Worm (Caenorhabditis elegans) whole organism, young adult: Measurements from ENCODE around the gene ubc-6.

ENCODE experiments used
- B0035.1 ChIP-seq: sonication (generic microtip); optimal IDR thresholded peaks from 2 replicates; lab custom pipeline; 2016; ENCODE audit warnings: missing genetic modification characterization, mild to moderate bottlenecking, missing compliant biosample characterization, missing genotype, missing genetic modification reagents
- C06A6.2 ChIP-seq: fragments of 200-800 bp; sonication (Bioruptor generic); conservative IDR thresholded peaks from 2 replicates; pipeline ENCODE4 v1.3.6; 2022; ENCODE audit warnings: missing genetic modification characterization, missing compliant biosample characterization
- F57A8.1 ChIP-seq: fragments of 200-800 bp; sonication (Bioruptor generic); optimal IDR thresholded peaks from 2 replicates; lab custom pipeline; 2018; ENCODE audit warnings: mild to moderate bottlenecking, missing genetic modification characterization, moderate library complexity, missing compliant biosample characterization
- K12H6.12 ChIP-seq: fragments of 200-800 bp; sonication (Bioruptor generic); optimal IDR thresholded peaks from 2 replicates; lab custom pipeline; 2018; ENCODE audit warnings: mild to moderate bottlenecking, missing genetic modification characterization, missing compliant biosample characterization
- ZK185.1 ChIP-seq: sonication (generic microtip); optimal IDR thresholded peaks from 2 replicates; lab custom pipeline; 2016; ENCODE audit warnings: mild to moderate bottlenecking, missing genetic modification characterization, missing compliant biosample characterization; ENCODE audit not compliant: poor library complexity, severe bottlenecking
- aptf-2 ChIP-seq: fragments of 200-800 bp; sonication (Bioruptor generic); conservative IDR thresholded peaks from 2 replicates; pipeline ENCODE4 v1.3.6; 2022; ENCODE audit warnings: missing genetic modification reagents, missing genetic modification characterization, missing compliant biosample characterization
- attf-3 ChIP-seq: fragments of 200-800 bp; sonication (Bioruptor generic); conservative IDR thresholded peaks from 2 replicates; pipeline ENCODE4 v1.3.6; 2022; ENCODE audit warnings: missing genetic modification reagents, missing genetic modification characterization, missing compliant biosample characterization
- attf-5 ChIP-seq: fragments of 200-800 bp; sonication (Bioruptor generic); optimal IDR thresholded peaks from 2 replicates; lab custom pipeline; 2018; ENCODE audit warnings: mild to moderate bottlenecking, missing genetic modification characterization, missing compliant biosample characterization
- ccch-3 ChIP-seq: fragments of 200-800 bp; sonication (Bioruptor generic); optimal IDR thresholded peaks from 2 replicates; lab custom pipeline; 2018; ENCODE audit warnings: mild to moderate bottlenecking, missing genetic modification characterization, missing compliant biosample characterization
- cebp-2 ChIP-seq: fragments of 200-800 bp; sonication (Bioruptor generic); IDR thresholded peaks from 2 replicates; pipeline ENCODE4 v1.3.6; 2022; ENCODE audit warnings: missing genetic modification characterization, missing compliant biosample characterization
- ceh-27 ChIP-seq: fragments of 200-800 bp; sonication (Bioruptor generic); optimal IDR thresholded peaks from 2 replicates; lab custom pipeline; 2018; ENCODE audit warnings: mild to moderate bottlenecking, missing genetic modification characterization, moderate library complexity, missing compliant biosample characterization
- ceh-79 ChIP-seq: sonication (generic microtip); optimal IDR thresholded peaks from 2 replicates; lab custom pipeline; 2017; ENCODE audit warnings: mild to moderate bottlenecking, missing genetic modification characterization, missing compliant biosample characterization
- dpl-1 ChIP-seq: fragments of 150-350 bp; optimal IDR thresholded peaks from 2 replicates; lab custom pipeline; 2014; ENCODE audit warnings: missing biosample characterization, missing genetic modification reagents, missing genetic modification characterization
- efl-1 ChIP-seq: fragments of 150-350 bp; optimal IDR thresholded peaks from 2 replicates; lab custom pipeline; 2014; ENCODE audit warnings: missing biosample characterization, missing genetic modification reagents, missing genetic modification characterization
- hlh-12 ChIP-seq: sonication (generic microtip); optimal IDR thresholded peaks from 2 replicates; lab custom pipeline; 2016; ENCODE audit warnings: missing genetic modification characterization, missing compliant biosample characterization
- hmg-1.2 ChIP-seq: fragments of 200-800 bp; sonication (Bioruptor generic); IDR thresholded peaks from 2 replicates; pipeline ENCODE4 v1.3.6; 2022; ENCODE audit warnings: missing genetic modification reagents, missing genetic modification characterization, missing compliant biosample characterization
- let-607 ChIP-seq, 2 experiments: fragments of 200-800 bp in 1 of 2; sonication (Bioruptor generic) in 1 of 2; sonication (generic microtip) in 1 of 2; optimal IDR thresholded peaks; 2 replicates each; lab custom pipeline; 2016 to 2018; ENCODE audit warnings: mild to moderate bottlenecking in 2 of 2, missing compliant biosample characterization in 2 of 2, missing genetic modification characterization in 2 of 2, moderate library complexity in 2 of 2, missing genotype in 1 of 2
- lin-40 ChIP-seq: sonication (generic microtip); optimal IDR thresholded peaks from 2 replicates; lab custom pipeline; 2016; ENCODE audit warnings: missing genetic modification characterization, mild to moderate bottlenecking, missing compliant biosample characterization, missing genotype, missing genetic modification reagents
- lin-54 ChIP-seq: fragments of 200-800 bp; sonication (Bioruptor generic); optimal IDR thresholded peaks from 2 replicates; lab custom pipeline; 2018; ENCODE audit warnings: mild to moderate bottlenecking, missing genetic modification characterization, missing compliant biosample characterization
- lir-1 ChIP-seq: fragments of 200-800 bp; sonication (Bioruptor generic); conservative IDR thresholded peaks from 2 replicates; pipeline ENCODE4 v1.3.6; 2022; ENCODE audit warnings: missing genetic modification reagents, missing genetic modification characterization, missing compliant biosample characterization
- madf-10 ChIP-seq: sonication (generic microtip); optimal IDR thresholded peaks from 2 replicates; lab custom pipeline; 2016; ENCODE audit warnings: mild to moderate bottlenecking, missing genetic modification characterization, missing compliant biosample characterization
- madf-3 ChIP-seq: fragments of 200-800 bp; sonication (Bioruptor generic); IDR thresholded peaks from 2 replicates; pipeline ENCODE4 v1.3.6; 2022; ENCODE audit warnings: missing genetic modification reagents, missing genetic modification characterization, missing compliant biosample characterization
- madf-6 ChIP-seq: fragments of 200-800 bp; sonication (Bioruptor generic); IDR thresholded peaks from 2 replicates; pipeline ENCODE4 v1.3.6; 2022; ENCODE audit warnings: missing genetic modification reagents, missing genetic modification characterization, missing compliant biosample characterization
- mcd-1 ChIP-seq: fragments of 200-800 bp; sonication (Bioruptor generic); IDR thresholded peaks from 2 replicates; pipeline ENCODE4 v1.3.6; 2022; ENCODE audit warnings: missing genetic modification reagents, missing genetic modification characterization, missing compliant biosample characterization
- mes-4 ChIP-seq: sonication (generic microtip); optimal IDR thresholded peaks from 2 replicates; lab custom pipeline; 2016; ENCODE audit warnings: missing genotype, missing genetic modification characterization, missing compliant biosample characterization
- nfya-2 ChIP-seq: fragments of 200-800 bp; sonication (Bioruptor generic); IDR thresholded peaks from 2 replicates; pipeline ENCODE4 v1.3.6; 2022; ENCODE audit warnings: missing genetic modification reagents, missing genetic modification characterization, missing compliant biosample characterization
- nhr-80 ChIP-seq: sonication (generic microtip); optimal IDR thresholded peaks from 2 replicates; lab custom pipeline; 2016; ENCODE audit warnings: missing genetic modification characterization, missing compliant biosample characterization
- rcor-1 ChIP-seq: fragments of 200-800 bp; sonication (Bioruptor generic); IDR thresholded peaks from 2 replicates; pipeline ENCODE4 v1.3.6; 2022; ENCODE audit warnings: missing genetic modification reagents, missing genetic modification characterization, missing compliant biosample characterization
- rpc-1 ChIP-seq, 2 experiments: fragments of 150-350 bp in 1 of 2; sonication (generic microtip) in 1 of 2; optimal IDR thresholded peaks; 2 replicates each; lab custom pipeline; 2014 to 2018; ENCODE audit warnings: missing biosample characterization in 1 of 2, missing genetic modification characterization in 1 of 2, missing genetic modification reagents in 1 of 2, missing genotype in 1 of 2
- snpc-3.4 ChIP-seq: sonication (generic microtip); optimal IDR thresholded peaks from 2 replicates; lab custom pipeline; 2017; ENCODE audit warnings: missing genetic modification characterization, mild to moderate bottlenecking, missing compliant biosample characterization, antibody characterized with exemption, moderate library complexity, missing genotype, missing genetic modification reagents
- tbx-9 ChIP-seq: sonication (generic microtip); optimal IDR thresholded peaks from 2 replicates; lab custom pipeline; 2016; ENCODE audit warnings: borderline replicate concordance, missing genetic modification characterization, inconsistent platforms, missing compliant biosample characterization
- unc-62 ChIP-seq: fragments of 150-350 bp; optimal IDR thresholded peaks from 2 replicates; lab custom pipeline; 2014; ENCODE audit warnings: missing biosample characterization, missing genetic modification reagents, missing genetic modification characterization
- xnd-1 ChIP-seq: sonication (generic microtip); optimal IDR thresholded peaks from 2 replicates; lab custom pipeline; 2016; ENCODE audit warnings: missing genotype, missing genetic modification reagents, missing genetic modification characterization, missing compliant biosample characterization
- ztf-22 ChIP-seq: fragments of 200-800 bp; sonication (Bioruptor generic); optimal IDR thresholded peaks from 2 replicates; lab custom pipeline; 2018; ENCODE audit warnings: mild to moderate bottlenecking, missing genetic modification characterization, moderate library complexity, missing compliant biosample characterization
- ztf-25 ChIP-seq: fragments of 200-800 bp; sonication (Bioruptor generic); IDR thresholded peaks from 2 replicates; pipeline ENCODE4 v1.3.6; 2022; ENCODE audit warnings: missing genetic modification reagents, missing genetic modification characterization, missing compliant biosample characterization
- ztf-28 ChIP-seq: fragments of 200-800 bp; sonication (Bioruptor generic); IDR thresholded peaks from 2 replicates; pipeline ENCODE4 v1.3.6; 2022; ENCODE audit warnings: missing genetic modification reagents, missing genetic modification characterization, missing compliant biosample characterization

The ubc-6 gene

DNA sequence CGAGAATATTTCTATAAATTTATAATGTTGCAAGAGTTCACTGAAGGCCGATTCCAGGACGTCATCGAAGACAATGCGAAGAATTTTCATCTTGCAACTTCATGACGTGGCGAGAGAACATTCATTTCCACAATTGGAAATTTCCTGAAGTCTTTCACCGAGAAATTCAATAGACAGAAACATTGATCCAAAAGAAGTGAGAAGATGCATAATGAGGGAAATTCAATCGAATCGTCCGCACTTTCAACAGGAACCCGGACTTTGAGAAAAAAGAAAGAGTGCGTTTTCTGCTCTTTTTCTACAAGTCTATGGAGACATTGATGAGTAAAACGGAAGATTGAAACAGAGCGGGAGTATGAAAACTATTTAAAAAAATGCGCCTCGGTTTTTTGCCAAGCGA lies 9.7 kb upstream of the ubc-6 start:
- TF ChIP-seq attf-5 (GFP tag; lab: Kevin White, UChicago) (no peak), unc-62 (GFP tag; lab: Kevin White, UChicago) (no peak), ceh-79 (tag; lab: Kevin White, UChicago) (no peak), F57A8.1 (GFP tag; lab: Kevin White, UChicago) (no peak), ztf-22 (GFP tag; lab: Kevin White, UChicago) (no peak)

DNA sequence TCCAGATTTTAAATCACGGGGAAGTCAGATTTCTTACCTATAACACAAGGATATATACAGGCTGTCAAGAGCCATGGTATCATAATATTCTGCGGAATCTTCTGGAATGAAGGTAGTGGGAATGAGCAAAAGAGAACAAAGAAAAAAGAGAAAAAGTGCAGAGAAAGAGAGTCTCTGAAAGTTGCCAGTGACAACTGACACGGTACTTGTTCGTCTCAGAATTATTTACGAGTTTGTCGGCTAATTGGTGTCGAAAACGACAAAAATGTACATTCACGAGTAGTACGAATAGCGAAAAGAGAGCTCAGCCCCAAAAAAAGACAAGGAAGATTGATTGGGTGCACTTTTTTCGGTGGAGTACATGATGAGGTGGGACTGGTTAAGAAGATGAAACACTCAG lies 4.0 kb downstream of the ubc-6 start, which contains the start of gene cah-2:
Gene cah-2, minus strand, starts transcription at position 101 of the 400 bp plus-strand sequence.
- TF ChIP-seq tbx-9 (tag; lab: Kevin White, UChicago) (no peak), lin-54 (GFP tag; lab: Kevin White, UChicago) (no peak), mes-4 (tag; lab: Kevin White, UChicago) (no peak), nhr-80 (tag; lab: Kevin White, UChicago) (no peak), lin-40 (tag; lab: Kevin White, UChicago) (no peak), let-607 (tag; optimal IDR thresholded peaks at IDR 0.05; lab: Kevin White, UChicago) (no peak), aptf-2 (GFP tag; lab: Robert Waterston, UW) (no peak), C06A6.2 (GFP tag; lab: Robert Waterston, UW) (no peak), nfya-2 (no peak), lir-1 (no peak), madf-10 (tag; lab: Kevin White, UChicago) (no peak), hlh-12 (tag; lab: Kevin White, UChicago) (no peak), attf-3 (no peak), rcor-1 (GFP tag; lab: Robert Waterston, UW) (no peak), ztf-28 (GFP tag; lab: Robert Waterston, UW) (no peak)

- TF ChIP-seq madf-6 (GFP tag; lab: Robert Waterston, UW) (no peak), attf-3 (no peak), ztf-25 (GFP tag; lab: Robert Waterston, UW) (no peak), madf-3 (no peak), xnd-1 (tag; lab: Kevin White, UChicago) (no peak), cebp-2 (no peak), B0035.1 (tag; lab: Kevin White, UChicago) (no peak), K12H6.12 (tag; lab: Kevin White, UChicago) (no peak), rpc-1 (optimal IDR thresholded peaks at IDR 0.05; lab: Kevin White, UChicago) (no peak), rpc-1 (tag; optimal IDR thresholded peaks at IDR 0.05; lab: Kevin White, UChicago) (no peak), ceh-27 (GFP tag; lab: Kevin White, UChicago) (no peak), dpl-1 (no peak), efl-1 (GFP tag; lab: Kevin White, UChicago) (no peak), snpc-3.4 (tag; lab: Kevin White, UChicago) (no peak), ZK185.1 (tag; lab: Kevin White, UChicago) (no peak)
- TF ChIP-seq, all 124 proteins: peak for 0
These were observed 10.6 kb downstream of the ubc-6 start, which contains the start of gene D1022.9 for ce11 chrII:7489605-7490004. Gene D1022.9 (minus strand): TSS chrII:7489705.

- TF ChIP-seq mcd-1, result no peak
- TF ChIP-seq ccch-3 (GFP tag; lab: Kevin White, UChicago), result no peak
- TF ChIP-seq hmg-1.2 (GFP tag; lab: Robert Waterston, UW), result no peak
- TF ChIP-seq unc-62 (GFP tag; lab: Kevin White, UChicago), result no peak
- TF ChIP-seq, all 124 proteins: peak for 0
These were observed 14.6 kb downstream of the ubc-6 start, which contains the start of gene nas-23 for ce11 chrII:7493599-7493998. Gene nas-23 (minus strand): TSS chrII:7493699.
